Fruit fly (Drosophila melanogaster) whole organism, larva: ENCODE data around the gene wry.
A peak's percentile ranks its signal among the peaks of the same experiment; 100 is the strongest.

ENCODE experiments used
- noc ChIP-seq: fragments of 200-800 bp; sonication (Bioruptor generic); optimal IDR thresholded peaks from 3 replicates; lab custom pipeline; 2019; ENCODE audit warnings: missing biosample characterization, mild to moderate bottlenecking, missing genetic modification characterization, moderate library complexity

The wry gene

DNA sequence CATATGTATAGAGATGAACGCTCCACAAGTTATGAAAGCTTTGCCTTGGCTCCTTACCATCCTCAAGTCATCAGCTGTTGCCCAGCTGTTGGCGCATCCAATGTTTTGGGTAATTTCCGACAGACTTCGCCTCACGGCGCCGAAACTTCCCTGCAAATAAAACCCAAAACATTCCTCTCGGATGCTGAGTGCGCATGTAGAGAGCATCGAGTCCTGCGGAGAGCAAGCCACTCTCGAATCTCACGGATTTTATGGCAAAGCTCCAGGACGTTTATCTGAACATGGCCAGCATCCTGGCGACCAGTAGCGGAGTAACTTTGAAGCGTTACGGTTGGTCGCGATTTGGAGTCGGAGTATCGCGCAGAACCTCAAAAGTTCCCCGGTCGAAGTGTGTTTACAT lies at the start of gene wry:
Gene wry (plus strand): TSS at position 301 of the 400 bp plus-strand sequence.
- TF ChIP-seq noc, result no peak

DNA sequence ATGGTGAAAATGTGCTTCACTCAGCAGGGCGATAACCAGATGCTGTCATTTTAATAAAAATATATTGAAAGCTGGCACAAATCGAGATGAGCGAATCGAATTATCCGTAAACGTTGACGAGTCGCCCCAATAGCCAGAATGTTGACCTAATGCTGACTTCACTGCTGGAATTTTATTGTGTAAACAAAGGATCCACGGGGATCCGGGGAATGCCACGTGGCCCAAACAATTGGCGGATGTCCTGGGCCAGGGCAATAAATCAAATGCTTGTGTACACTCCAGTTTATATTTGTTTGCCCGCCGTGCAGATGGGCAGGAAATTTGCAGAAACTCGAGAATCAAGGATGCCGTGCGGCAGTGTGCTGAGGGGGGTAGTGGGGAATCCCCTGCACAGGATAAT lies 48.4 kb upstream of the wry start:
- no peak for TF ChIP-seq noc

DNA sequence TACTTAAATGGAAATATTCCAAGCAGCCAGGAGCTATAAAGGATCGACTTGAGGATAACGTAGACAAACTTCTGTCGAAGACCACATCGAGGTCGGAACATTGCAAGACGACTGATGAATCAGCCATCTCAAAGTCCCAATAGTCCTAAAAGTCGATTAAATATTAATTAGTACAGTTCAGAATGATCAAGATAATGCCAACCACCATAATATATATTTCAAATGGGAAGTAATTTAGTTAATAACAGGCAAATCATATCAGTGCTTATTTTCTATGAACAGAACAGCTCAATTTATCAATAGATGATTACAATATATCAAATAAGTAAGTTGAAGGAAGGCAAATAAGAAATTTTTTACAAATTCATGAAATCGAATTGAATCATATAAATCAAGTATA lies 46.1 kb upstream of the wry start, which contains the start of gene Gr22d:
Gene Gr22d (minus strand): TSS at position 101 of the 400 bp plus-strand sequence.
- TF ChIP-seq noc, result no peak

DNA sequence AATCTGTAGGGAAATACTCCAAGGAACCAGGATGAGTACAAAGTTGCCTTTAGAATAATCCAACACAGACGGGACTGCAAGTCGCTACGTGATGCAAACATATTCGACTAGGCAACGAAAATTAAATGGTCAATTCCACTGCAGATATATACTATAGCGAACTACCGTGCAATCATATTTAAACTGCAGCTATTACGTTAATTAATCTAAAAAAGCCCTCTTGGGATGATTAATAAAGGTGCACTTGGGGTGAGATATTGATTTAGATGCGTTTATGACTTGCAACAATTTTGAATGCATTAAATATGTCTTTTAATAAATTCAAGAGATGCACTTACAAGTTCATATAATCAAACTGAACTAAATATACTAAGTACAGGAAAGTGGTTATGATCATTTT lies 44.6 kb upstream of the wry start, which contains the start of gene Gr22c:
Gene Gr22c (minus strand): TSS at position 101 of the 400 bp plus-strand sequence.
- no peak for TF ChIP-seq noc

DNA sequence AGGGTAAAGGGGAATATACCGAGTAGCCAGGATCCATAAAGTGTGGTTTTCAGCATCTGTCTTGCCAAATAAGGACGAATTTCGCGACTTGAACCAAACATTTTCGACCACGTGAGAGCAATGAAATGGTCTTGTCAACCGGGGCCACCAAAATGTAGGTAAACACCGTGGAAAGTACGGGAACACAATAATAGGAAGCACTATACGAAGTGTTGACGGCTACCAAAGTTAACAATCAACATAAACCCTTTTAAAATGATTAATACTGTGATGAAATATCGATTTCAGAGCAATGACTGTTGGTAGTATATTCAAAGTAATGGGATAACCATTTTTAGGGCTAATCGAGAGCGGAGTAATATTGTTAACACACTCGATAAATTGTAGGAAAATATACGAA lies 43.2 kb upstream of the wry start, which contains the start of gene Gr22b:
Gene Gr22b (minus strand): TSS at position 101 of the 400 bp plus-strand sequence.
- TF ChIP-seq noc, result no peak

DNA sequence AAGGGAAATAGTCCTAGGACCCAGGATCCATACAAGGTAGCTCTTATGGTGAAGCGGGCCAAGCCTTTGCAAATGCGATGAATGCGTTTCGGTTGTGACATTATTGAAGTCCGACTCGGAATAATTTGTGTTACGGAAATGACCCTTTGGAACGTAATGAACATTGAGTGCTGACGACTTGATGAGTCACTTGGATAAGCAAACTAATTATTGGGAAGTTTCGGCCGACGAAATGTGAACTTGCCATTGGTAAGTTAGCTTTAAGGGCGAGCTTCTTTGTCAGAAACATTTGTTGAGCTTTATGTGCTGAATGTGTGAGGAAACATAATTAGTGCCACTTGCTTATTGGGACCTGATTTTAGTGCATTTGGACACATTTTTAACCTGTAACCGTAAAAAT lies 41.5 kb upstream of the wry start, which contains the start of gene Gr22a:
Gene Gr22a (minus strand): TSS at position 101 of the 400 bp plus-strand sequence.
- TF ChIP-seq noc, result no peak

DNA sequence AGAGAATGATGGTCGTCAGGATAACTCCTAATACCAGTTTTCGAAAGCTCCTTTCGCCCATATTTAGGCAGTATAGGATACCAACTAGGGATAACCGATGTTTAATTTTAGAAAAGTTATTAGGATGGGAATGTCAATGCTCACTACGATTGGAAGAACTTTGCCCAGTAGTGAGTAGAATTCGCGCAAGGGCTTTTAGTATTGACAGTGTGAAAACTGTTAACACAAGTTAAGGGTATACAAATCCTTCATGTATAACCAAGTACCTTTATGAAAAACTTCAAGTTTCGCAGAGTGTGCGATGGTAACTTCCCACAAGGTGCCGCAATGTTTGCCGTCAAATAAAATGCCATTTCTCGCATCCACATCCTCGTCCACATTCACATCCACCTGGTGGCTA lies 13.1 kb upstream of the wry start, which contains the start of gene CG31933:
Gene CG31933 (minus strand): TSS at position 101 of the 400 bp plus-strand sequence.
- no peak for TF ChIP-seq noc

DNA sequence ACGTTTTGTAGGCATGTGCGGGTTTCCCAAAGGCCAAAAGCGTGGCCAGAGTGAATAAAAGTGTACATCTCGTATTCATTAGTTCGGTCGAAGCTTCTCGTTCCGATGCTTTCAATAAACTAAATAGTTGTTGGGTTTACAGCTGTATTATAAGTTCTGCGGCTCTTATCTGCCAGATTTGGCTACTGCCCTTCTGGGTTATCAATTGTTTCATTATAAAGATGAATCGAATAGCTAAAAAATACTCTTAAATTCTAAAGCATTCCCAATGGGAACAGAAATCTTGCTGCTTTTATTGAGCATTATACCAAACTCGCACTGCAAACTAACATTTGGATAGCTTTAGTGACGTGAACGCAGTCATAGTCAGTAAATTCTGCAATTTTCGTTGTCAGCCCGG lies 9.9 kb upstream of the wry start, which contains the start of gene CG31664:
Gene CG31664 (minus strand): TSS at position 101 of the 400 bp plus-strand sequence.
- TF ChIP-seq noc, result peak; percentile 11

DNA sequence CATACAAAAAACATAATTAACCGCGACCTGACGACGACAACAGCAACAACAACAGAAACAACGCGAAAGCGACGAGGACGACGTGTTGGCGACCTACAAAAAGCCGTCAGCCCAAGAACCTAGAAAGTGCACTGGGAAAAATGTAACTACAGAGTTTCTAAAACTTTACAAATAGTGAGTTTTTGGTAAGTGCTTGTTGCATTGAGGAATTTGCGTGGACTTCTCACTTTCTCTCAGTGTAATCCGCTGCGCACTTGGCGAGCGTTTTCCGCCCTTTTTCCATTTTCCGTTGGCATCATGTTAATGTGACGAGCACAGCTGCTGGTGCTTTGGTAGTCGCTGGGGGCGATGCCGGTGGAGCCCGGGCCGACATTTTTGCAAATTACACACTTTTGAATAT lies 8.1 kb upstream of the wry start:
- TF ChIP-seq noc, result no peak

DNA sequence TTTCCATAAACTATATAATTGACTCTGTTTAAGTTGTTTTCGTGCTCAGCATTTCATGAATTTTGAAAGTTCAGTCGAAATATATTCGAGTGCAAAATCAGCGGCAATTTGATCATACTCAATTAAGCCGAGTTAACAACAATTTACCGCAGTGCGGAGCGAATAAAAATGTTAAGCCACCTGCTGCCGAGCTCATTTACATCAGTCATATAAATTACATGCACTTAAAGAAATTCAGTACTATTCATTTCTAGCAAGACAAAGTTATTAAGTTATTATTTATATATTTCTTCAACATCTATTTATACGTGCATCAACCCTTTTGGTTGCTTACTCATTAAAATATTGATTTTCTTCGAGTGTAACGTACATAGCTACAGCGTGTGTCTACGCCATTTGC lies 3.9 kb upstream of the wry start, which contains the start of gene c-cup:
Gene c-cup (minus strand): TSS at position 101 of the 400 bp plus-strand sequence.
- TF ChIP-seq noc, result no peak

DNA sequence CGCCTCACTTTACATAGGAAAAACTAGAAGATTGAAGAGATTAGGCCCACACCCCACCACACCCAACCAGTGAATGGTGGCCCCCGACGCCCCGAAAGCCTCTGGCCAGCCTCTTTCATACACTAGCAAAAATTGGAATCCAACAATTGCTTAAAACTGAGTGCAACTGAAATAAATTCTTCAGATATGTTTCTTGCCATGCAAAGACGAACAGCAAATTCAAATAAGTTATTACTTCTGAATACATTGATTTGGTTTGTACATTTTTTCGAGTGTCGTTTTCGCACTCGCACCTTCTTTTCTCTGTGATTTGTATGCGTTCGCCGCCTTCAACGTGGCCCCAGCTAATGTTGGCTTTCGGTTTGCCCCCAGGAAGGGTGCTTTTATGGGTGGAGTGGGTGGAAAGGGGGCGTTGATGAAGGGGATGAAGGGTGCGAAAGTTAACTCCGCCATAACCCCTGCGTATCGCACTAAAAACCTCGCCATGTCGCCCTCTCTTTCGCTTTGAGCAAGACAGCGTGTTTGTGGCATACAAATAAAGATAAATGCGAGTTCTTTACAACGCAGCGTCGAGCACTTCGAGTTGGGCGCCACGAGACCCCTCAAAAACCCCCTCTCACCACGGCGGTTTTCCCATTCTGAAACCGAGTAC lies 1.5 kb downstream of the wry start:
- TF ChIP-seq noc, result no peak

DNA sequence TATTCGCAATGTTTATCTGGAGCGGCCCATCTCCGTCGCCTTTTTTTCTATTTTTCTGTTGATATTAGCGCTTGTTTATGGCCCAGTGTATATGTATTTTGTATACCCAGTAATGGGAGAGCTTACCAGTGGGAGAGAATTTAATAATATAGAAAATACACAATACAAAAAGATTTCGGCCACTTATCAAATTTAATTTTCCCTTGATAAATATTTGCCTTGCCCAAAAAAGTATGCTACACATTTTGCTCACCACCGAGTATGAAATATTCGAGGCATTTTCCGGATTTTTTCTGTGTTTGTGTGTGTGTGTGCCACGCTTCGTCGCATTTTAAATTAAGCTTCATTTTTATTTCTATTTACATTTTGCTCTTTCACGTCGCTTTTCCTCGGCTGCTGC lies 2.7 kb downstream of the wry start:
- no peak for TF ChIP-seq noc

DNA sequence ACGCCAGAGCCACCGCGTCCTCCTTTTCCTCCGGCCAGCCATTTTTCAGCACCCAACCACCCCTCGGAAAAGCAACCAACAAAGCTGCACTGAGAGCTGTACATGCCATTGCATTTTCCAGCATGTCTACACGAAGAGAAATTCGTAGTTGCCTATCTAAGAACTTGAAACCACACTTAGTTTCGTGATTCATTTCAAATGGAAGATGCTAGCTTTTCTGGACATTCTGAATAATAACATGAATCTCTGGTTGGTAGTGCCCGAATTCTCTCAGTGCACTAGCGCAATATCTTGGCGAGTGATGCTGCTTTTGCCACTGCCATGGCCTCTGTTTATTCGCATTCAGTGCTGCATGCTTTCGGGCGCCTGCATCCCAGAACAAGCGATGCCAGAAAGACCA lies 25.7 kb downstream of the wry start:
- TF ChIP-seq noc, result no peak

DNA sequence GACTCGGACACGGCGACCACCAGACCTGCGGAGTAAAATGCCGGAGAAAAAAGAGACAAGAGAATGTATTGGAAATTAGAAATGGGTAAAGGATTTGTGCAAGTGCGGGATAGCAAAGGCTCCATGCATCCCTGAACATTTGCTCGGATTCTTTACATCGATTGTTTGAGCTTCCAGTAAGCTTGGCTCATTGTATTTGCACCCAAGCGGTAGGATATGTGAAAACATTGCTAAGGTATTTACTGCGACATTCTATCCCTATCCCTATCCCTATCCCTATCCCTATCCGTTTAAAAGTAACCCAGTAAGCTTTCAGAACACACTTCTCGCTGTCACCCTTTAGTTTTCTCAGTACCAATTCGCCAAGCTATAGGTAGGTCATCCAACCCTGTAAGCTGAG lies 33.2 kb downstream of the wry start, which contains the start of gene CG7295:
Gene CG7295 (plus strand): TSS at position 301 of the 400 bp plus-strand sequence.
- no peak for TF ChIP-seq noc

DNA sequence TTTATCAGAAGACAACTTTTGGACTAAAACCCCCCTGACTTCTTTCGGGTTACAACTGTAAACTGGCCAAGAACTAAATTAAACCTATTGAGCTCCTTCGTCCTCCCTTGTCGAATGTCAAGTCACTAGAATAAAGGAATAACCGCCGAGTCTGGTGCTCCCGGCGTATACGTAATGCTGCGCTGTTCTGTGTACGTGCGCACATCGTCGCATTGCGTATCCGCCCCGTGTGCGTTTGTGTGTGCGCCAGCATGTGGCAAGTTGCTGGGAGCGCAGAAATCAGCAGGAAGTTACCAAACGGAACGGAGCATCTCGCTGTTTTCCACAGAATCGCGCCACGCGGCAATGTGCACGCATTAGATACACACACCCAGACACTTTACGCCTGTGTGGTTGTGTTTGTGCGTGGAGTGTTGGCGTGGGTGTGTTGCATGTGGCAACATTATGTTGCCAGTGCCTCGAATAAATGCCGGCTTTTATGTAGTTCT lies 37.3 kb downstream of the wry start:
- no peak for TF ChIP-seq noc

DNA sequence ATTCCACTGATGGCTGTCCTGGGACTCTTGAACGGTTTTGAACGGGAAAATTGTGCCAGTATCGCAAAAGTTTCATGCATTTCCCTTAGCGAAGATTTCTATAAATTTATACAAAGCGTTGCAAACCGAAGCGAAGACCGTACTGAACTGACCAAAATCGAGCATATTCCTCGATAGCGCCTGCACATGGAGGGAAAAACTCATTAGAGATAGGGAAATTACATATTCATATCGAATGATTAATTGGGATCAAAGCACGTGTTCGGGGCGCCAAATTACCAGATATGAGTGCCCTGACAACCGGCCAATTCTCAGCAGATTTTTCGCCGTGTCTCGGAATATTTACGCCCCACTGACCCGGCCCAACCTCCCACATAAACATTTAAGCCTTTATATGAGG lies 45.0 kb downstream of the wry start, which contains the start of gene CG31663:
Gene CG31663 (minus strand): TSS at position 101 of the 400 bp plus-strand sequence.
- TF ChIP-seq noc, result no peak

DNA sequence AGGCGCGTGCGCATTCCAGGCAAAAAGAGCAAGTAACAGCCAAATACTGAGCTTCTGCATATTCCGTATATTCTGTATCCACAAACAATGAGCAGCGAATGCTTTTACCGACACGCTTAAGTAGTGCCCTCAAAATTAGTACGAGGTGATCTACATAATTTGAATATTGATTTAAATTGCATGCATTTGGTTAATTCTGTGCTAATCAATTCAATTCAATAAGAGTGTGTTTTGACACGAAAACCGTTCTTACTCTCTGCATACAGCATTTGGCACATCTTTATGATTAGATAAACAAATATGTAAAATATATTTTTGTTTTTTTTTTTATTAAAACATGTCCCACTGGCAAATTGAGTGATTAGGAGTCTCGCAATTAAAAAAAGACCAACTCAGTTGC lies 46.8 kb downstream of the wry start, which contains the start of gene CG15358:
Gene CG15358 (minus strand): TSS at position 101 of the 400 bp plus-strand sequence.
- TF ChIP-seq noc, result no peak
